Worm (Caenorhabditis elegans) whole organism, young adult: Measurements from ENCODE around the gene F23F1.6.

Experiments
- C06A6.2 ChIP-seq: fragments of 200-800 bp; sonication (Bioruptor generic); conservative IDR thresholded peaks from 2 replicates; pipeline ENCODE4 v1.3.6; 2022; ENCODE audit warnings: missing genetic modification characterization, missing compliant biosample characterization
- D2030.7 ChIP-seq: fragments of 200-800 bp; sonication (Bioruptor generic); IDR thresholded peaks from 2 replicates; pipeline ENCODE4 v1.3.6; 2022; ENCODE audit warnings: missing genetic modification reagents, missing genetic modification characterization, missing compliant biosample characterization
- F33H1.4 ChIP-seq: fragments of 200-800 bp; sonication (Bioruptor generic); IDR thresholded peaks from 2 replicates; pipeline ENCODE4 v1.3.6; 2022; ENCODE audit warnings: missing genetic modification reagents, missing genetic modification characterization, missing compliant biosample characterization
- K11D2.4 ChIP-seq: fragments of 200-800 bp; sonication (Bioruptor generic); IDR thresholded peaks from 2 replicates; pipeline ENCODE4 v1.3.6; 2022; ENCODE audit warnings: missing genetic modification reagents, missing genetic modification characterization, missing compliant biosample characterization
- T07F8.4 ChIP-seq: sonication (generic microtip); optimal IDR thresholded peaks from 2 replicates; lab custom pipeline; 2016; ENCODE audit warnings: mild to moderate bottlenecking, missing genetic modification characterization, moderate library complexity, missing compliant biosample characterization
- T26A5.8 ChIP-seq: sonication (generic microtip); optimal IDR thresholded peaks from 2 replicates; lab custom pipeline; 2016; ENCODE audit warnings: missing genetic modification characterization, missing compliant biosample characterization
- Y53G8AR.9 ChIP-seq: fragments of 200-800 bp; sonication (Bioruptor generic); conservative IDR thresholded peaks from 2 replicates; pipeline ENCODE4 v1.3.6; 2022; ENCODE audit warnings: missing genetic modification reagents, missing genetic modification characterization, missing compliant biosample characterization
- Y67H2A.10 ChIP-seq: fragments of 200-800 bp; sonication (Bioruptor generic); conservative IDR thresholded peaks from 2 replicates; pipeline ENCODE4 v1.3.6; 2022; ENCODE audit warnings: missing genetic modification reagents, missing genetic modification characterization, missing compliant biosample characterization
- ama-1 ChIP-seq, 3 experiments: fragments of 150-350 bp in 1 of 3; sonication (generic microtip) in 2 of 3; optimal IDR thresholded peaks; 2 replicates each; lab custom pipeline; 2014 to 2018; ENCODE audit warnings: missing biosample characterization in 2 of 3, missing genetic modification characterization in 2 of 3, missing genetic modification reagents in 2 of 3
- aptf-3 ChIP-seq: fragments of 200-800 bp; sonication (Bioruptor generic); IDR thresholded peaks from 2 replicates; pipeline ENCODE4 v1.3.6; 2022; ENCODE audit warnings: missing genetic modification characterization, missing compliant biosample characterization
- attf-3 ChIP-seq: fragments of 200-800 bp; sonication (Bioruptor generic); conservative IDR thresholded peaks from 2 replicates; pipeline ENCODE4 v1.3.6; 2022; ENCODE audit warnings: missing genetic modification reagents, missing genetic modification characterization, missing compliant biosample characterization
- attf-5 ChIP-seq: fragments of 200-800 bp; sonication (Bioruptor generic); optimal IDR thresholded peaks from 2 replicates; lab custom pipeline; 2018; ENCODE audit warnings: mild to moderate bottlenecking, missing genetic modification characterization, missing compliant biosample characterization
- bed-1 ChIP-seq: fragments of 200-800 bp; sonication (Bioruptor generic); IDR thresholded peaks from 2 replicates; pipeline ENCODE4 v1.3.6; 2022; ENCODE audit warnings: missing genetic modification reagents, missing genetic modification characterization, missing compliant biosample characterization
- ccch-3 ChIP-seq: fragments of 200-800 bp; sonication (Bioruptor generic); optimal IDR thresholded peaks from 2 replicates; lab custom pipeline; 2018; ENCODE audit warnings: mild to moderate bottlenecking, missing genetic modification characterization, missing compliant biosample characterization
- cebp-1 ChIP-seq, 2 experiments: fragments of 200-800 bp in 1 of 2; sonication (Bioruptor generic) in 1 of 2; sonication (generic microtip) in 1 of 2; IDR thresholded peaks in 1 of 2; optimal IDR thresholded peaks in 1 of 2; 2 replicates each; pipeline versions ENCODE4 v1.3.6 to Lab custom; 2017 to 2022; ENCODE audit warnings: missing compliant biosample characterization in 2 of 2, missing genetic modification characterization in 2 of 2, mild to moderate bottlenecking in 1 of 2, missing genetic modification reagents in 1 of 2, moderate library complexity in 1 of 2
- ceh-100 ChIP-seq: fragments of 200-800 bp; sonication (Bioruptor generic); IDR thresholded peaks from 2 replicates; pipeline ENCODE4 v1.3.6; 2022; ENCODE audit warnings: missing genetic modification reagents, missing genetic modification characterization, missing compliant biosample characterization
- ceh-27 ChIP-seq: fragments of 200-800 bp; sonication (Bioruptor generic); optimal IDR thresholded peaks from 2 replicates; lab custom pipeline; 2018; ENCODE audit warnings: mild to moderate bottlenecking, missing genetic modification characterization, moderate library complexity, missing compliant biosample characterization
- ceh-58 ChIP-seq: fragments of 200-800 bp; sonication (Bioruptor generic); IDR thresholded peaks from 2 replicates; pipeline ENCODE4 v1.3.6; 2022; ENCODE audit warnings: missing genetic modification characterization, missing compliant biosample characterization
- ceh-79 ChIP-seq: sonication (generic microtip); optimal IDR thresholded peaks from 2 replicates; lab custom pipeline; 2017; ENCODE audit warnings: mild to moderate bottlenecking, missing genetic modification characterization, missing compliant biosample characterization
- ceh-91 ChIP-seq: fragments of 200-800 bp; sonication (Bioruptor generic); IDR thresholded peaks from 2 replicates; pipeline ENCODE4 v1.3.6; 2022; ENCODE audit warnings: missing genetic modification reagents, missing genetic modification characterization, missing compliant biosample characterization
- dox-1 ChIP-seq: fragments of 200-800 bp; sonication (Bioruptor generic); IDR thresholded peaks from 2 replicates; pipeline ENCODE4 v1.3.6; 2022; ENCODE audit warnings: missing genetic modification reagents, missing genetic modification characterization, missing compliant biosample characterization
- efl-1 ChIP-seq: fragments of 150-350 bp; optimal IDR thresholded peaks from 2 replicates; lab custom pipeline; 2014; ENCODE audit warnings: missing biosample characterization, missing genetic modification reagents, missing genetic modification characterization
- gei-17 ChIP-seq: fragments of 200-800 bp; sonication (Bioruptor generic); optimal IDR thresholded peaks from 2 replicates; lab custom pipeline; 2018; ENCODE audit warnings: mild to moderate bottlenecking, missing genetic modification characterization, missing compliant biosample characterization
- hmg-20 ChIP-seq: fragments of 200-800 bp; sonication (Bioruptor generic); IDR thresholded peaks from 2 replicates; pipeline ENCODE4 v1.3.6; 2022; ENCODE audit warnings: missing genetic modification reagents, missing genetic modification characterization, missing compliant biosample characterization
- hsf-1 ChIP-seq: fragments of 200-800 bp; sonication (Bioruptor generic); IDR thresholded peaks from 2 replicates; pipeline ENCODE4 v1.3.6; 2022; ENCODE audit warnings: missing genetic modification reagents, missing genetic modification characterization, missing compliant biosample characterization
- lag-1 ChIP-seq: fragments of 200-800 bp; sonication (Bioruptor generic); IDR thresholded peaks from 2 replicates; pipeline ENCODE4 v1.3.6; 2022; ENCODE audit warnings: missing genetic modification reagents, missing genetic modification characterization, missing compliant biosample characterization
- let-526 ChIP-seq: fragments of 200-800 bp; sonication (Bioruptor generic); IDR thresholded peaks from 2 replicates; pipeline ENCODE4 v1.3.6; 2022; ENCODE audit warnings: missing genetic modification reagents, missing genetic modification characterization, missing compliant biosample characterization
- madf-10 ChIP-seq: sonication (generic microtip); optimal IDR thresholded peaks from 2 replicates; lab custom pipeline; 2016; ENCODE audit warnings: mild to moderate bottlenecking, missing genetic modification characterization, missing compliant biosample characterization
- madf-6 ChIP-seq: fragments of 200-800 bp; sonication (Bioruptor generic); IDR thresholded peaks from 2 replicates; pipeline ENCODE4 v1.3.6; 2022; ENCODE audit warnings: missing genetic modification reagents, missing genetic modification characterization, missing compliant biosample characterization
- mes-4 ChIP-seq: sonication (generic microtip); optimal IDR thresholded peaks from 2 replicates; lab custom pipeline; 2016; ENCODE audit warnings: missing genotype, missing genetic modification characterization, missing compliant biosample characterization
- nhr-179 ChIP-seq: sonication (generic microtip); optimal IDR thresholded peaks from 2 replicates; lab custom pipeline; 2016; ENCODE audit warnings: mild to moderate bottlenecking, missing genetic modification characterization, missing compliant biosample characterization
- nhr-27 ChIP-seq: fragments of 200-800 bp; sonication (Bioruptor generic); optimal IDR thresholded peaks from 2 replicates; lab custom pipeline; 2018; ENCODE audit warnings: mild to moderate bottlenecking, missing genetic modification characterization, moderate library complexity, missing compliant biosample characterization
- pbrm-1 ChIP-seq: fragments of 200-800 bp; sonication (Bioruptor generic); IDR thresholded peaks from 2 replicates; pipeline ENCODE4 v1.3.6; 2022; ENCODE audit warnings: missing genetic modification reagents, missing genetic modification characterization, missing compliant biosample characterization
- rpc-1 ChIP-seq, 2 experiments: fragments of 150-350 bp in 1 of 2; sonication (generic microtip) in 1 of 2; optimal IDR thresholded peaks; 2 replicates each; lab custom pipeline; 2014 to 2018; ENCODE audit warnings: missing biosample characterization in 1 of 2, missing genetic modification characterization in 1 of 2, missing genetic modification reagents in 1 of 2, missing genotype in 1 of 2
- zim-3 ChIP-seq: sonication (generic microtip); optimal IDR thresholded peaks from 2 replicates; lab custom pipeline; 2017; ENCODE audit warnings: mild to moderate bottlenecking, missing genetic modification characterization, moderate library complexity, missing compliant biosample characterization
- ztf-25 ChIP-seq: fragments of 200-800 bp; sonication (Bioruptor generic); IDR thresholded peaks from 2 replicates; pipeline ENCODE4 v1.3.6; 2022; ENCODE audit warnings: missing genetic modification reagents, missing genetic modification characterization, missing compliant biosample characterization
- ztf-3 ChIP-seq: fragments of 200-800 bp; sonication (Bioruptor generic); optimal IDR thresholded peaks from 2 replicates; lab custom pipeline; 2018; ENCODE audit warnings: mild to moderate bottlenecking, missing genetic modification characterization, missing compliant biosample characterization
- ztf-6 ChIP-seq: fragments of 200-800 bp; sonication (Bioruptor generic); IDR thresholded peaks from 2 replicates; pipeline ENCODE4 v1.3.6; 2022; ENCODE audit warnings: missing genetic modification reagents, missing genetic modification characterization, missing compliant biosample characterization

The F23F1.6 gene

ce11 chrII:41914-42313 lies 4.8 kb upstream of the F23F1.6 start, which contains the start of gene F23F1.10 (continued):
- no peak for TF ChIP-seq ztf-3
- peak; percentile 4 for TF ChIP-seq efl-1 (GFP tag; lab: Kevin White, UChicago)
- no peak for TF ChIP-seq ceh-91
- TF ChIP-seq Y53G8AR.9 (GFP tag; lab: Robert Waterston, UW) = no peak
- 0 out of 2 replicates have a peak, but pooled peaks have one; percentile 21 for TF ChIP-seq D2030.7 (GFP tag; lab: Robert Waterston, UW)
- TF ChIP-seq, all 124 proteins: peak for 12

- TF ChIP-seq T26A5.8 (tag; lab: Kevin White, UChicago) (no peak), ztf-6 (GFP tag; lab: Robert Waterston, UW) (no peak), bed-1 (GFP tag; lab: Robert Waterston, UW) (no peak), attf-3 (GFP tag; lab: Robert Waterston, UW) (no peak), ceh-79 (tag; lab: Kevin White, UChicago) (no peak), zim-3 (tag; lab: Kevin White, UChicago) (no peak), pbrm-1 (no peak), hsf-1 (GFP tag; lab: Robert Waterston, UW) (no peak)
These were observed 2.3 kb upstream of the F23F1.6 start, which contains the start of gene spp-24 for ce11 chrII:39437-39836. Gene spp-24, minus strand, starts transcription at chrII:39537.

- TF ChIP-seq ccch-3 (GFP tag; lab: Kevin White, UChicago) (no peak), rpc-1 (optimal IDR thresholded peaks at IDR 0.05; lab: Kevin White, UChicago) (no peak), rpc-1 (tag; optimal IDR thresholded peaks at IDR 0.05; lab: Kevin White, UChicago) (no peak), lag-1 (GFP tag; lab: Robert Waterston, UW) (no peak), nhr-179 (tag; lab: Kevin White, UChicago) (no peak), ceh-58 (GFP tag; lab: Robert Waterston, UW) (no peak), madf-6 (no peak), hmg-20 (GFP tag; lab: Robert Waterston, UW) (no peak), aptf-3 (no peak), dox-1 (GFP tag; lab: Robert Waterston, UW) (no peak), K11D2.4 (GFP tag; lab: Robert Waterston, UW) (no peak), let-526 (GFP tag; lab: Robert Waterston, UW) (no peak), ama-1 (optimal IDR thresholded peaks at IDR 0.05; lab: Kevin White, UChicago) (no peak), ama-1 (GFP tag; optimal IDR thresholded peaks at IDR 0.05; lab: Kevin White, UChicago) (no peak), nhr-27 (tag; lab: Kevin White, UChicago) (no peak), gei-17 (GFP tag; lab: Kevin White, UChicago) (no peak), ceh-91 (no peak), Y67H2A.10 (no peak), F33H1.4 (GFP tag; lab: Robert Waterston, UW) (no peak), ceh-100 (no peak)
These were observed 3.2 kb downstream of the F23F1.6 start, which contains the start of gene F23F1.2 for ce11 chrII:33904-34303. Gene F23F1.2, plus strand, starts transcription at chrII:34204.

ce11 chrII:31521-31920 lies 5.6 kb downstream of the F23F1.6 start, which contains the start of the genes F23F1.5 and fbxc-54:
Gene F23F1.5, minus strand, starts transcription at chrII:31584.
Gene fbxc-54, plus strand, starts transcription at chrII:31719.
- TF ChIP-seq C06A6.2 (GFP tag; lab: Robert Waterston, UW) = no peak
- no peak for TF ChIP-seq hsf-1 (GFP tag; lab: Robert Waterston, UW)
- TF ChIP-seq cebp-1 (GFP tag; IDR thresholded peaks at IDR 0.05; lab: Robert Waterston, UW) = peak; percentile 94
- TF ChIP-seq cebp-1 (tag; optimal IDR thresholded peaks at IDR 0.05; lab: Kevin White, UChicago) = peak; percentile 98
- TF ChIP-seq madf-6 = no peak
- no peak for TF ChIP-seq mes-4 (tag; lab: Kevin White, UChicago)
- no peak for TF ChIP-seq attf-5 (GFP tag; lab: Kevin White, UChicago)
- TF ChIP-seq ztf-25 (GFP tag; lab: Robert Waterston, UW) = no peak
- no peak for TF ChIP-seq D2030.7 (GFP tag; lab: Robert Waterston, UW)
- TF ChIP-seq ceh-27 (GFP tag; lab: Kevin White, UChicago) = no peak
- TF ChIP-seq attf-3 (GFP tag; lab: Robert Waterston, UW) = peak; percentile 79
- TF ChIP-seq madf-10 (tag; lab: Kevin White, UChicago) = no peak
- no peak for TF ChIP-seq T07F8.4 (tag; lab: Kevin White, UChicago)
